Worm (Caenorhabditis elegans) whole organism, L1 larva: ENCODE results near the gene hpk-1.

Experiments
- C16A3.4 ChIP-seq: fragments of 150-350 bp; optimal IDR thresholded peaks from 2 replicates; lab custom pipeline; 2014; ENCODE audit warnings: missing biosample characterization, missing genetic modification characterization
- C34B4.2 ChIP-seq: sonication (generic microtip); optimal IDR thresholded peaks from 2 replicates; lab custom pipeline; 2017; ENCODE audit warnings: mild to moderate bottlenecking, missing genetic modification characterization, missing compliant biosample characterization
- Y116A8C.19 ChIP-seq: sonication (generic microtip); optimal IDR thresholded peaks from 2 replicates; lab custom pipeline; 2016; ENCODE audit warnings: missing compliant biosample characterization, missing genetic modification characterization, borderline replicate concordance
- alr-1 ChIP-seq: fragments of 200-800 bp; sonication (Bioruptor generic); optimal IDR thresholded peaks from 2 replicates; lab custom pipeline; 2018; ENCODE audit warnings: borderline replicate concordance, mild to moderate bottlenecking, missing genetic modification characterization, missing compliant biosample characterization
- ama-1 ChIP-seq: fragments of 150-350 bp; optimal IDR thresholded peaks from 2 replicates; lab custom pipeline; 2014
- ceh-63 ChIP-seq: fragments of 200-800 bp; sonication (Bioruptor generic); optimal IDR thresholded peaks from 2 replicates; lab custom pipeline; 2018; ENCODE audit warnings: mild to moderate bottlenecking, missing genetic modification characterization, missing compliant biosample characterization
- ceh-8 ChIP-seq: fragments of 200-800 bp; sonication (Bioruptor generic); optimal IDR thresholded peaks from 2 replicates; lab custom pipeline; 2018; ENCODE audit warnings: mild to moderate bottlenecking, missing genetic modification characterization, moderate library complexity, missing compliant biosample characterization
- ceh-88 ChIP-seq: fragments of 200-800 bp; sonication (Bioruptor generic); IDR thresholded peaks from 2 replicates; pipeline ENCODE4 v1.3.6; 2022; ENCODE audit warnings: missing genetic modification characterization, missing compliant biosample characterization
- ces-1 ChIP-seq: fragments of 150-350 bp; optimal IDR thresholded peaks from 2 replicates; lab custom pipeline; 2014; ENCODE audit warnings: missing biosample characterization, missing genetic modification reagents, missing genetic modification characterization
- dsc-1 ChIP-seq: sonication (generic microtip); optimal IDR thresholded peaks from 2 replicates; lab custom pipeline; 2016; ENCODE audit warnings: mild to moderate bottlenecking, missing genetic modification characterization, missing compliant biosample characterization
- efl-3 ChIP-seq: fragments of 200-800 bp; sonication (Bioruptor generic); optimal IDR thresholded peaks from 2 replicates; lab custom pipeline; 2018; ENCODE audit warnings: mild to moderate bottlenecking, missing genetic modification characterization, missing compliant biosample characterization
- elt-2 ChIP-seq: sonication (generic microtip); optimal IDR thresholded peaks from 2 replicates; lab custom pipeline; 2016; ENCODE audit warnings: missing genetic modification characterization, mild to moderate bottlenecking, inconsistent platforms, missing compliant biosample characterization, missing genetic modification reagents
- ets-5 ChIP-seq: fragments of 200-800 bp; sonication (Bioruptor generic); IDR thresholded peaks from 2 replicates; pipeline ENCODE4 v1.3.6; 2022; ENCODE audit warnings: missing genetic modification characterization, missing compliant biosample characterization
- fkh-10 ChIP-seq: sonication (generic microtip); optimal IDR thresholded peaks from 2 replicates; lab custom pipeline; 2017; ENCODE audit warnings: missing biosample characterization, missing genetic modification reagents, missing genetic modification characterization
- fkh-4 ChIP-seq: sonication (generic microtip); optimal IDR thresholded peaks from 2 replicates; lab custom pipeline; 2016; ENCODE audit warnings: missing compliant biosample characterization, missing genetic modification characterization, borderline replicate concordance
- grh-1 ChIP-seq: fragments of 200-800 bp; sonication (Bioruptor generic); IDR thresholded peaks from 2 replicates; pipeline ENCODE4 v1.3.6; 2022; ENCODE audit warnings: missing genetic modification reagents, missing genetic modification characterization, missing compliant biosample characterization
- hlh-17 ChIP-seq: fragments of 200-800 bp; sonication (Bioruptor generic); optimal IDR thresholded peaks from 2 replicates; lab custom pipeline; 2018; ENCODE audit warnings: missing genetic modification characterization, mild to moderate bottlenecking, missing compliant biosample characterization, moderate library complexity, borderline replicate concordance
- irx-1 ChIP-seq: sonication (generic microtip); optimal IDR thresholded peaks from 2 replicates; lab custom pipeline; 2016; ENCODE audit warnings: missing genetic modification characterization, missing compliant biosample characterization
- jun-1 ChIP-seq: fragments of 150-350 bp; optimal IDR thresholded peaks from 2 replicates; lab custom pipeline; 2014; ENCODE audit warnings: missing biosample characterization, missing genetic modification reagents, missing genetic modification characterization
- lin-13 ChIP-seq: fragments of 150-350 bp; optimal IDR thresholded peaks from 2 replicates; lab custom pipeline; 2014; ENCODE audit warnings: missing biosample characterization, missing genetic modification reagents, missing genetic modification characterization
- lin-15B ChIP-seq: fragments of 150-350 bp; sonication (generic microtip); optimal IDR thresholded peaks from 3 replicates; lab custom pipeline; 2014; ENCODE audit warnings: missing biosample characterization, missing genetic modification characterization
- lin-35 ChIP-seq, 2 experiments: fragments of 150-350 bp; optimal IDR thresholded peaks; 2 replicates each; lab custom pipeline; 2014; ENCODE audit warnings: missing biosample characterization in 2 of 2, missing genetic modification characterization in 2 of 2, missing genetic modification reagents in 2 of 2
- lin-39 ChIP-seq: fragments of 150-350 bp; optimal IDR thresholded peaks from 2 replicates; lab custom pipeline; 2014; ENCODE audit warnings: missing biosample characterization, missing genetic modification reagents, missing genetic modification characterization
- lir-3 ChIP-seq: sonication (generic microtip); optimal IDR thresholded peaks from 2 replicates; lab custom pipeline; 2016; ENCODE audit warnings: mild to moderate bottlenecking, missing genetic modification characterization, moderate library complexity, missing compliant biosample characterization; ENCODE audit not compliant: poor library complexity
- lsy-2 ChIP-seq, 2 experiments: fragments of 150-350 bp; optimal IDR thresholded peaks; 2 replicates each; lab custom pipeline; 2014; ENCODE audit warnings: missing biosample characterization in 2 of 2, missing genetic modification characterization in 2 of 2
- mab-9 ChIP-seq: fragments of 200-800 bp; sonication (Bioruptor generic); IDR thresholded peaks from 2 replicates; pipeline ENCODE4 v1.3.6; 2022; ENCODE audit warnings: missing genetic modification reagents, missing genetic modification characterization, missing compliant biosample characterization
- mdl-1 ChIP-seq, 2 experiments: fragments of 150-350 bp; optimal IDR thresholded peaks; 2 replicates each; lab custom pipeline; 2014 to 2017; ENCODE audit warnings: missing biosample characterization in 2 of 2, missing genetic modification characterization in 2 of 2, inconsistent platforms in 1 of 2
- mep-1 ChIP-seq: fragments of 150-350 bp; optimal IDR thresholded peaks from 2 replicates; lab custom pipeline; 2014; ENCODE audit warnings: missing biosample characterization, missing genetic modification characterization
- nhr-19 ChIP-seq: fragments of 200-800 bp; sonication (Bioruptor generic); conservative IDR thresholded peaks from 2 replicates; pipeline ENCODE4 v1.3.6; 2022; ENCODE audit warnings: missing genetic modification characterization, missing compliant biosample characterization
- nhr-28 ChIP-seq: fragments of 150-350 bp; optimal IDR thresholded peaks from 2 replicates; lab custom pipeline; 2014; ENCODE audit warnings: missing biosample characterization, missing genetic modification characterization
- nhr-47 ChIP-seq: sonication (generic microtip); optimal IDR thresholded peaks from 2 replicates; lab custom pipeline; 2016; ENCODE audit warnings: mild to moderate bottlenecking, missing genetic modification characterization, moderate library complexity, missing compliant biosample characterization
- nhr-76 ChIP-seq: sonication (generic microtip); optimal IDR thresholded peaks from 2 replicates; lab custom pipeline; 2017; ENCODE audit warnings: missing biosample characterization, missing genetic modification characterization
- nhr-77 ChIP-seq: fragments of 150-350 bp; optimal IDR thresholded peaks from 2 replicates; lab custom pipeline; 2014; ENCODE audit warnings: missing biosample characterization, missing genetic modification characterization
- nhr-84 ChIP-seq: sonication (generic microtip); optimal IDR thresholded peaks from 2 replicates; lab custom pipeline; 2017; ENCODE audit warnings: missing biosample characterization, missing genetic modification characterization
- nhr-85 ChIP-seq: sonication (generic microtip); peaks from one replicate; lab custom pipeline; 2016; ENCODE audit warnings: missing genetic modification characterization, inconsistent platforms, missing compliant biosample characterization
- nhr-90 ChIP-seq: sonication (generic microtip); optimal IDR thresholded peaks from 2 replicates; lab custom pipeline; 2016; ENCODE audit warnings: mild to moderate bottlenecking, missing genetic modification characterization, missing compliant biosample characterization; ENCODE audit not compliant: poor library complexity
- pag-3 ChIP-seq: sonication (generic microtip); optimal IDR thresholded peaks from 2 replicates; lab custom pipeline; 2017; ENCODE audit warnings: missing genetic modification characterization, mild to moderate bottlenecking, missing compliant biosample characterization, antibody characterized with exemption, borderline replicate concordance; ENCODE audit not compliant: insufficient read depth
- pax-3 ChIP-seq: fragments of 200-800 bp; sonication (Bioruptor generic); optimal IDR thresholded peaks from 2 replicates; lab custom pipeline; 2018; ENCODE audit warnings: mild to moderate bottlenecking, missing genetic modification characterization, moderate library complexity, missing compliant biosample characterization
- snpc-4 ChIP-seq: fragments of 150-350 bp; optimal IDR thresholded peaks from 2 replicates; lab custom pipeline; 2014; ENCODE audit warnings: missing biosample characterization, missing genetic modification characterization
- sox-4 ChIP-seq: sonication (generic microtip); optimal IDR thresholded peaks from 2 replicates; lab custom pipeline; 2016; ENCODE audit warnings: missing genetic modification characterization, missing compliant biosample characterization
- sup-37 ChIP-seq: fragments of 200-800 bp; sonication (Bioruptor generic); optimal IDR thresholded peaks from 2 replicates; lab custom pipeline; 2018; ENCODE audit warnings: mild to moderate bottlenecking, missing genetic modification characterization, missing compliant biosample characterization
- swsn-7 ChIP-seq: sonication (generic microtip); optimal IDR thresholded peaks from 2 replicates; lab custom pipeline; 2016; ENCODE audit warnings: missing genetic modification characterization, missing compliant biosample characterization
- tbx-2 ChIP-seq: sonication (generic microtip); optimal IDR thresholded peaks from 2 replicates; lab custom pipeline; 2016; ENCODE audit warnings: missing genetic modification characterization, missing compliant biosample characterization
- tlp-1 ChIP-seq: fragments of 150-350 bp; optimal IDR thresholded peaks from 2 replicates; lab custom pipeline; 2014; ENCODE audit warnings: missing biosample characterization, missing genetic modification characterization
- unc-130 ChIP-seq: fragments of 150-350 bp; optimal IDR thresholded peaks from 2 replicates; lab custom pipeline; 2017; ENCODE audit warnings: missing biosample characterization, missing genetic modification characterization, inconsistent platforms
- unc-30 ChIP-seq: sonication (generic microtip); optimal IDR thresholded peaks from 2 replicates; lab custom pipeline; 2017; ENCODE audit warnings: missing biosample characterization, missing genetic modification characterization
- unc-62 ChIP-seq: fragments of 150-350 bp; optimal IDR thresholded peaks from 2 replicates; lab custom pipeline; 2014; ENCODE audit warnings: missing biosample characterization, missing genetic modification reagents, missing genetic modification characterization
- zag-1 ChIP-seq: fragments of 150-350 bp; optimal IDR thresholded peaks from 2 replicates; lab custom pipeline; 2014; ENCODE audit warnings: missing biosample characterization, missing genetic modification characterization
- zip-4 ChIP-seq: fragments of 200-800 bp; sonication (Bioruptor generic); optimal IDR thresholded peaks from 2 replicates; lab custom pipeline; 2018; ENCODE audit warnings: mild to moderate bottlenecking, missing genetic modification characterization, moderate library complexity, missing compliant biosample characterization
- ztf-11 ChIP-seq, 2 experiments: sonication (generic microtip); optimal IDR thresholded peaks; 2 replicates each; lab custom pipeline; 2016 to 2017; ENCODE audit warnings: missing genetic modification characterization in 2 of 2, missing biosample characterization in 1 of 2, missing compliant biosample characterization in 1 of 2
- ztf-4 ChIP-seq: fragments of 150-350 bp; optimal IDR thresholded peaks from 2 replicates; lab custom pipeline; 2014; ENCODE audit warnings: missing biosample characterization, missing genetic modification characterization

The hpk-1 gene

DNA sequence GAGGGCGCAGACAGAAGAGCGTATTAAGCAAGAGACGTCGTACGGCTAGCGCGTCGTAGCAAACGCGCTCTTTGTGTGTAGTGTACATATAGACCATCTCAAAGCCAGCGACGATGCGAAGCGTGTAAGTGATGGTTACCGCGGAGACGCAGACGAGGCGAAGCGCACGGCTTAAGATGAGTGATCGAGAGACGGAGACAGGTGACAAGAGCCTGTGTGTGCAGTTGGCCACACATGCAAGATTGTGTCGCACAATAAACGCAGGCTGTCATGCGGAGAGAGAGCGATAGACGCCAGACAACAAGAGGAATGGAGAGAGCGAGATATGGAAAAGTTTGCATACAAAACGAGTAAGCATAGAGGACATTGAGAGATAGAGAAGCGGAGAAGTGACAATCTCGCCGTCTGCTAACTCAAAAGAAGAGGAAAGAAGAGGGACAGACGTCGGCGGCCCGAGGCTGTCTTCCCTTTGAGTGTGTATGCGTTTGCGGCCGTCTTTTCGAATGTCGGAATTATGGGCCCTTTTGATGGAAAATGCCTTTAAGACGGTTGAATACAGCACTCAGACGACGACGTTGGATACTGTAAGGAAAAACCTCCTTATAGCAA is 5.8 kb upstream of the hpk-1 start (continued):
- TF ChIP-seq pag-3 (no peak), nhr-85 (tag; lab: Kevin White, UChicago) (peak; percentile 99), hlh-17 (GFP tag; lab: Kevin White, UChicago) (no peak), mep-1 (tag; lab: Kevin White, UChicago) (peak; percentile 65), sup-37 (GFP tag; lab: Kevin White, UChicago) (peak; percentile 88), ets-5 (GFP tag; lab: Robert Waterston, UW) (no peak), swsn-7 (tag; lab: Kevin White, UChicago) (peak; percentile 98), zip-4 (GFP tag; lab: Kevin White, UChicago) (peak; percentile 83), mab-9 (GFP tag; lab: Robert Waterston, UW) (peak; percentile 67), elt-2 (tag; lab: Kevin White, UChicago) (peak; percentile 88), lsy-2 (tag; optimal IDR thresholded peaks at IDR 0.05; lab: Kevin White, UChicago) (peak; percentile 63 to 86), lin-15B (no peak), lin-35 (GFP tag; optimal IDR thresholded peaks at IDR 0.05; lab: Kevin White, UChicago) (peak; percentile 53 to 68), efl-3 (GFP tag; lab: Kevin White, UChicago) (peak; percentile 50), ceh-63 (GFP tag; lab: Kevin White, UChicago) (no peak), ztf-11 (tag; optimal IDR thresholded peaks at IDR 0.05; lab: Kevin White, UChicago) (peak in 1 of 2 experiments; percentile 92), lin-39 (tag; lab: Kevin White, UChicago) (peak; percentile 84), irx-1 (tag; lab: Kevin White, UChicago) (peak; percentile 91), ceh-8 (GFP tag; lab: Kevin White, UChicago) (peak; percentile 44), snpc-4 (tag; lab: Kevin White, UChicago) (peak; percentile 18), nhr-47 (peak; percentile 97), nhr-28 (tag; lab: Kevin White, UChicago) (peak; percentile 49), C34B4.2 (tag; lab: Kevin White, UChicago) (no peak), nhr-90 (tag; lab: Kevin White, UChicago) (peak; percentile 96), lir-3 (tag; lab: Kevin White, UChicago) (peak; percentile 71), Y116A8C.19 (tag; lab: Kevin White, UChicago) (no peak), unc-130 (no peak), nhr-84 (tag; lab: Kevin White, UChicago) (no peak), zag-1 (tag; lab: Kevin White, UChicago) (no peak), unc-30 (tag; lab: Kevin White, UChicago) (no peak), ztf-4 (tag; lab: Kevin White, UChicago) (peak; percentile 95), nhr-77 (tag; lab: Kevin White, UChicago) (peak; percentile 50), C16A3.4 (tag; lab: Kevin White, UChicago) (no peak), dsc-1 (peak; percentile 96), pax-3 (peak; percentile 86), tbx-2 (peak; percentile 97), jun-1 (tag; lab: Kevin White, UChicago) (peak; percentile 91), ces-1 (GFP tag; lab: Kevin White, UChicago) (no peak), nhr-19 (GFP tag; lab: Robert Waterston, UW) (peak; percentile 93), alr-1 (no peak), grh-1 (GFP tag; lab: Robert Waterston, UW) (peak; percentile 95), unc-62 (GFP tag; lab: Kevin White, UChicago) (no peak), ama-1 (peak; percentile 65), tlp-1 (tag; lab: Kevin White, UChicago) (no peak), fkh-10 (GFP tag; lab: Kevin White, UChicago) (no peak), lin-13 (peak; percentile 59), sox-4 (peak; percentile 94), mdl-1 (tag; optimal IDR thresholded peaks at IDR 0.05; lab: Kevin White, UChicago) (peak in 1 of 2 experiments; percentile 54), ceh-88 (GFP tag; lab: Robert Waterston, UW) (peak; percentile 78), nhr-76 (tag; lab: Kevin White, UChicago) (no peak), fkh-4 (tag; lab: Kevin White, UChicago) (peak; percentile 61)
